Fruit fly (Drosophila melanogaster) whole organism, embryonic: ENCODE data around the gene ss.

Source experiments
- Aef1 ChIP-seq: fragments of 200-800 bp; sonication (Bioruptor generic); IDR thresholded peaks from 3 replicates; pipeline ENCODE4 v1.3.6; 2022; ENCODE audit warnings: missing biosample characterization, missing genetic modification characterization
- B-H2 ChIP-seq: fragments of 200-800 bp; sonication (Bioruptor generic); optimal IDR thresholded peaks from 2 replicates; lab custom pipeline; 2018; ENCODE audit warnings: missing biosample characterization, mild to moderate bottlenecking, missing genetic modification characterization
- BEAF-32 ChIP-seq: fragments of 200-800 bp; sonication (Bioruptor generic); optimal IDR thresholded peaks from 3 replicates; lab custom pipeline; 2017; ENCODE audit warnings: missing biosample characterization, missing genetic modification characterization, mild to moderate bottlenecking, moderate library complexity, missing genetic modification reagents
- CG10274 ChIP-seq: fragments of 200-800 bp; sonication (Bioruptor generic); optimal IDR thresholded peaks from 3 replicates; lab custom pipeline; 2017; ENCODE audit warnings: missing biosample characterization, mild to moderate bottlenecking, missing genetic modification characterization
- CG11247 ChIP-seq: fragments of 200-800 bp; sonication (Bioruptor generic); IDR thresholded peaks from 2 replicates; pipeline ENCODE4 v1.3.6; 2022; ENCODE audit warnings: missing biosample characterization, missing genetic modification characterization
- CG11504 ChIP-seq: fragments of 200-800 bp; sonication (Bioruptor generic); optimal IDR thresholded peaks from 3 replicates; lab custom pipeline; 2019; ENCODE audit warnings: missing biosample characterization, mild to moderate bottlenecking, missing genetic modification characterization, moderate library complexity
- CG11695 ChIP-seq: fragments of 200-800 bp; sonication (Bioruptor generic); IDR thresholded peaks from 3 replicates; pipeline ENCODE4 v1.3.6; 2022; ENCODE audit warnings: missing biosample characterization, missing genetic modification characterization
- CG11696 ChIP-seq: fragments of 200-800 bp; sonication (Bioruptor generic); IDR thresholded peaks from 2 replicates; pipeline ENCODE4 v1.3.6; 2022; ENCODE audit warnings: missing biosample characterization, missing genetic modification characterization
- CG12391 ChIP-seq: fragments of 200-800 bp; sonication (Bioruptor generic); optimal IDR thresholded peaks from 3 replicates; lab custom pipeline; 2018; ENCODE audit warnings: missing biosample characterization, mild to moderate bottlenecking, missing genetic modification characterization, moderate library complexity
- CG12659 ChIP-seq: fragments of 200-800 bp; sonication (Bioruptor generic); optimal IDR thresholded peaks from 3 replicates; lab custom pipeline; 2017; ENCODE audit warnings: mild to moderate bottlenecking, missing biosample characterization, missing genetic modification reagents, missing genetic modification characterization
- CG13287 ChIP-seq: fragments of 200-800 bp; sonication (Bioruptor generic); IDR thresholded peaks from 2 replicates; pipeline ENCODE4 v1.3.6; 2022; ENCODE audit warnings: missing biosample characterization, missing genetic modification characterization; ENCODE audit not compliant: partially characterized antibody
- CG14710 ChIP-seq: fragments of 200-800 bp; sonication (Bioruptor generic); optimal IDR thresholded peaks from 3 replicates; lab custom pipeline; 2019; ENCODE audit warnings: missing biosample characterization, mild to moderate bottlenecking, missing genetic modification characterization, moderate library complexity
- CG17361 ChIP-seq: fragments of 200-800 bp; sonication (Bioruptor generic); IDR thresholded peaks from 3 replicates; pipeline ENCODE4 v1.3.6; 2022; ENCODE audit warnings: missing biosample characterization, missing genetic modification characterization
- CG17829 ChIP-seq: fragments of 200-800 bp; optimal IDR thresholded peaks from 2 replicates; lab custom pipeline; 2019; ENCODE audit warnings: missing biosample characterization, mild to moderate bottlenecking, missing genetic modification characterization, moderate library complexity
- CG18262 ChIP-seq: fragments of 200-800 bp; optimal IDR thresholded peaks from 3 replicates; lab custom pipeline; 2019; ENCODE audit warnings: missing biosample characterization, mild to moderate bottlenecking, missing genetic modification characterization, moderate library complexity
- CG18599 ChIP-seq: fragments of 200-800 bp; sonication (Bioruptor generic); optimal IDR thresholded peaks from 3 replicates; lab custom pipeline; 2017; ENCODE audit warnings: missing biosample characterization, missing genetic modification characterization, mild to moderate bottlenecking, moderate library complexity, missing genetic modification reagents
- CG33213 ChIP-seq: fragments of 200-800 bp; sonication (Bioruptor generic); optimal IDR thresholded peaks from 3 replicates; lab custom pipeline; 2016; ENCODE audit warnings: missing biosample characterization, missing genetic modification characterization
- CG42726 ChIP-seq: fragments of 200-800 bp; sonication (Bioruptor generic); IDR thresholded peaks from 2 replicates; pipeline ENCODE4 v1.3.6; 2022; ENCODE audit warnings: missing biosample characterization, missing genetic modification characterization; ENCODE audit not compliant: partially characterized antibody
- CG4707 ChIP-seq: fragments of 200-800 bp; sonication (Bioruptor generic); optimal IDR thresholded peaks from 2 replicates; lab custom pipeline; 2018; ENCODE audit warnings: missing biosample characterization, mild to moderate bottlenecking, missing genetic modification characterization, moderate library complexity
- CG5180 ChIP-seq: fragments of 200-800 bp; sonication (Bioruptor generic); optimal IDR thresholded peaks from 3 replicates; lab custom pipeline; 2017; ENCODE audit warnings: missing biosample characterization, missing genetic modification characterization, mild to moderate bottlenecking, moderate library complexity, missing genetic modification reagents
- CoRest ChIP-seq: fragments of 200-800 bp; sonication (Bioruptor generic); optimal IDR thresholded peaks from 3 replicates; lab custom pipeline; 2018; ENCODE audit warnings: missing biosample characterization, mild to moderate bottlenecking, missing genetic modification characterization, moderate library complexity
- E2f2 ChIP-seq: fragments of 200-800 bp; sonication (Bioruptor generic); IDR thresholded peaks from 2 replicates; pipeline ENCODE4 v1.3.6; 2022; ENCODE audit warnings: missing biosample characterization, missing genetic modification characterization
- Ets97D ChIP-seq: fragments of 200-800 bp; sonication (Bioruptor generic); optimal IDR thresholded peaks from 3 replicates; lab custom pipeline; 2016; ENCODE audit warnings: missing biosample characterization, missing genetic modification characterization
- MBD-R2 ChIP-seq: fragments of 200-800 bp; sonication (Bioruptor generic); IDR thresholded peaks from 2 replicates; pipeline ENCODE4 v1.3.6; 2022; ENCODE audit warnings: missing biosample characterization, missing genetic modification characterization
- Myb ChIP-seq: fragments of 200-800 bp; sonication (Bioruptor generic); optimal IDR thresholded peaks from 2 replicates; lab custom pipeline; 2016; ENCODE audit warnings: missing biosample characterization, missing genetic modification characterization
- Nf-YA ChIP-seq: fragments of 200-800 bp; sonication (Bioruptor generic); IDR thresholded peaks from 2 replicates; pipeline ENCODE4 v1.3.6; 2022; ENCODE audit warnings: missing biosample characterization, missing genetic modification characterization
- Opbp ChIP-seq: fragments of 200-800 bp; sonication (Bioruptor generic); IDR thresholded peaks from 3 replicates; pipeline ENCODE4 v1.3.6; 2022; ENCODE audit warnings: missing biosample characterization, missing genetic modification characterization; ENCODE audit not compliant: partially characterized antibody
- Rx ChIP-seq: fragments of 200-800 bp; sonication (Bioruptor generic); IDR thresholded peaks from 2 replicates; pipeline ENCODE4 v1.3.6; 2022; ENCODE audit warnings: missing biosample characterization, missing genetic modification characterization
- Sin3A ChIP-seq: fragments of >200 bp; optimal IDR thresholded peaks from 2 replicates; lab custom pipeline; 2018
- Sry-δ ChIP-seq: fragments of 200-800 bp; sonication (Bioruptor generic); optimal IDR thresholded peaks from 2 replicates; lab custom pipeline; 2016; ENCODE audit warnings: missing biosample characterization, missing genetic modification characterization
- Vsx1 ChIP-seq: fragments of 200-800 bp; sonication (Bioruptor generic); optimal IDR thresholded peaks from 2 replicates; lab custom pipeline; 2017; ENCODE audit warnings: missing biosample characterization, mild to moderate bottlenecking, missing genetic modification characterization, missing genetic modification reagents
- YL-1 ChIP-seq: fragments of 200-800 bp; sonication (Bioruptor generic); optimal IDR thresholded peaks from 3 replicates; lab custom pipeline; 2017; ENCODE audit warnings: missing biosample characterization, mild to moderate bottlenecking, missing genetic modification characterization
- crp ChIP-seq, 2 experiments: fragments of 200-800 bp; sonication (Bioruptor generic); optimal IDR thresholded peaks; 2 replicates in 1 of 2; 3 replicates in 1 of 2; lab custom pipeline; 2017; ENCODE audit warnings: missing biosample characterization in 2 of 2, missing genetic modification characterization in 2 of 2, mild to moderate bottlenecking in 1 of 2, moderate library complexity in 1 of 2
- fd102C ChIP-seq: fragments of 200-800 bp; sonication (Bioruptor generic); optimal IDR thresholded peaks from 2 replicates; lab custom pipeline; 2018; ENCODE audit warnings: missing biosample characterization, mild to moderate bottlenecking, missing genetic modification characterization, moderate library complexity
- gro ChIP-seq: fragments of 200-800 bp; sonication (Bioruptor generic); optimal IDR thresholded peaks from 2 replicates; lab custom pipeline; 2016; ENCODE audit warnings: missing biosample characterization, missing genetic modification characterization
- gsb-n ChIP-seq: fragments of 200-800 bp; sonication (Bioruptor generic); optimal IDR thresholded peaks from 3 replicates; lab custom pipeline; 2018; ENCODE audit warnings: missing biosample characterization, mild to moderate bottlenecking, missing genetic modification characterization
- h ChIP-seq: fragments of >200 bp; optimal IDR thresholded peaks from 2 replicates; lab custom pipeline; 2017
- ind ChIP-seq: fragments of 200-800 bp; sonication (Bioruptor generic); optimal IDR thresholded peaks from 3 replicates; lab custom pipeline; 2016; ENCODE audit warnings: missing biosample characterization, missing genetic modification characterization
- kah ChIP-seq: fragments of 200-800 bp; sonication (Bioruptor generic); optimal IDR thresholded peaks from 2 replicates; lab custom pipeline; 2018; ENCODE audit warnings: missing biosample characterization, mild to moderate bottlenecking, missing genetic modification characterization
- kay ChIP-seq: fragments of 200-800 bp; sonication (Bioruptor generic); optimal IDR thresholded peaks from 2 replicates; lab custom pipeline; 2016; ENCODE audit warnings: missing biosample characterization, missing genetic modification characterization
- kni ChIP-seq: fragments of 200-800 bp; sonication (Bioruptor generic); optimal IDR thresholded peaks from 3 replicates; lab custom pipeline; 2017; ENCODE audit warnings: mild to moderate bottlenecking, missing biosample characterization, missing genetic modification reagents, missing genetic modification characterization
- lov ChIP-seq, 2 experiments: fragments of 200-800 bp in 1 of 2; fragments of >200 bp in 1 of 2; sonication (Bioruptor generic) in 1 of 2; IDR thresholded peaks in 1 of 2; optimal IDR thresholded peaks in 1 of 2; 2 replicates in 1 of 2; 3 replicates in 1 of 2; pipeline versions ENCODE4 v1.3.6 to Lab custom; 2017 to 2022; ENCODE audit warnings: missing biosample characterization in 1 of 2, missing genetic modification characterization in 1 of 2
- nerfin-1 ChIP-seq: fragments of 200-800 bp; sonication (Bioruptor generic); optimal IDR thresholded peaks from 3 replicates; lab custom pipeline; 2019; ENCODE audit warnings: missing biosample characterization, mild to moderate bottlenecking, missing genetic modification characterization, moderate library complexity
- row ChIP-seq: fragments of 200-800 bp; sonication (Bioruptor generic); IDR thresholded peaks from 3 replicates; pipeline ENCODE4 v1.3.6; 2022; ENCODE audit warnings: missing biosample characterization, missing genetic modification characterization
- sqz ChIP-seq: fragments of 200-800 bp; sonication (Bioruptor generic); optimal IDR thresholded peaks from 3 replicates; lab custom pipeline; 2018; ENCODE audit warnings: missing biosample characterization, mild to moderate bottlenecking, missing genetic modification characterization
- sr ChIP-seq: fragments of 200-800 bp; sonication (Bioruptor generic); IDR thresholded peaks from 3 replicates; pipeline ENCODE4 v1.3.6; 2022; ENCODE audit warnings: missing biosample characterization, missing genetic modification characterization
- stwl ChIP-seq: fragments of 200-800 bp; sonication (Bioruptor generic); optimal IDR thresholded peaks from 3 replicates; lab custom pipeline; 2018; ENCODE audit warnings: missing biosample characterization, mild to moderate bottlenecking, missing genetic modification characterization, moderate library complexity
- tap ChIP-seq: fragments of 200-800 bp; optimal IDR thresholded peaks from 3 replicates; lab custom pipeline; 2019; ENCODE audit warnings: missing biosample characterization, mild to moderate bottlenecking, missing genetic modification characterization, moderate library complexity
- tup ChIP-seq: fragments of 200-800 bp; sonication (Bioruptor generic); optimal IDR thresholded peaks from 2 replicates; lab custom pipeline; 2016; ENCODE audit warnings: missing biosample characterization, mild to moderate bottlenecking, missing genetic modification characterization, moderate library complexity
- zen ChIP-seq: fragments of 200-800 bp; sonication (Bioruptor generic); optimal IDR thresholded peaks from 3 replicates; lab custom pipeline; 2018; ENCODE audit warnings: missing biosample characterization, mild to moderate bottlenecking, missing genetic modification characterization, moderate library complexity

Gene ss

dm6 chr3R:16338342-16338741, 65.1 kb downstream of the ss start:
- TF ChIP-seq CG13287 (GFP tag; lab: Robert Waterston, UW) (peak; percentile 73), Nf-YA (GFP tag; lab: Robert Waterston, UW) (peak; percentile 38; the same call in 1 of the 2 replicates), Rx (GFP tag; lab: Robert Waterston, UW) (no peak), CG12391 (tag; lab: Kevin White, UChicago) (peak; percentile 32), CG17361 (peak; percentile 18; the same call in 1 of the 3 replicates), kni (GFP tag; lab: Kevin White, UChicago) (no peak), ind (no peak), CG12659 (GFP tag; lab: Kevin White, UChicago) (peak; percentile 47), CG33213 (peak; percentile 29), nerfin-1 (tag; lab: Kevin White, UChicago) (peak; percentile 39), sr (GFP tag; lab: Robert Waterston, UW) (0 out of 3 replicates have a peak, but pooled peaks have one; percentile 16), CG17829 (tag; lab: Kevin White, UChicago) (peak; percentile 58), CG18599 (GFP tag; lab: Kevin White, UChicago) (no peak), gro (GFP tag; lab: Kevin White, UChicago) (peak; percentile 40), E2f2 (peak; percentile 98), zen (tag; lab: Kevin White, UChicago) (peak; percentile 23), YL-1 (GFP tag; lab: Kevin White, UChicago) (peak; percentile 30), tap (tag; lab: Kevin White, UChicago) (peak; percentile 9), stwl (tag; lab: Kevin White, UChicago) (peak; percentile 77), Opbp (GFP tag; lab: Robert Waterston, UW) (peak; percentile 49; the same call in 2 of the 3 replicates), CG42726 (GFP tag; lab: Robert Waterston, UW) (peak; percentile 59; the same call in 1 of the 2 replicates), h (lab: Kevin White, UChicago) (no peak), row (GFP tag; lab: Robert Waterston, UW) (peak; percentile 30; the same call in 1 of the 3 replicates), Ets97D (GFP tag; lab: Kevin White, UChicago) (peak; percentile 39), CG11696 (GFP tag; lab: Robert Waterston, UW) (no peak), lov (optimal IDR thresholded peaks at IDR 0.05; lab: Kevin White, UChicago) (no peak), lov (GFP tag; IDR thresholded peaks at IDR 0.05; lab: Robert Waterston, UW) (no peak), MBD-R2 (GFP tag; lab: Robert Waterston, UW) (peak; percentile 41; the same call in 1 of the 2 replicates), CG11504 (peak; percentile 30), CoRest (peak; percentile 9), kay (GFP tag; lab: Kevin White, UChicago) (no peak), kah (GFP tag; lab: Kevin White, UChicago) (no peak), sqz (GFP tag; lab: Kevin White, UChicago) (peak; percentile 2), Aef1 (peak; percentile 76), CG18262 (tag; lab: Kevin White, UChicago) (no peak), CG5180 (GFP tag; lab: Kevin White, UChicago) (no peak), gsb-n (tag; lab: Kevin White, UChicago) (peak; percentile 15), CG11695 (GFP tag; lab: Robert Waterston, UW) (no peak), CG14710 (peak; percentile 71), fd102C (GFP tag; lab: Kevin White, UChicago) (no peak), crp (GFP tag; optimal IDR thresholded peaks at IDR 0.05; lab: Kevin White, UChicago) (peak in 1 of 2 experiments; percentile 81), Sin3A (lab: Kevin White, UChicago) (peak; percentile 39), CG4707 (no peak), tup (no peak), Myb (GFP tag; lab: Kevin White, UChicago) (peak; percentile 54), B-H2 (GFP tag; lab: Kevin White, UChicago) (peak; percentile 23), CG11247 (GFP tag; lab: Robert Waterston, UW) (no peak), BEAF-32 (peak; percentile 49), Sry-δ (GFP tag; lab: Kevin White, UChicago) (peak; percentile 51), Vsx1 (GFP tag; lab: Kevin White, UChicago) (no peak), CG10274 (GFP tag; lab: Kevin White, UChicago) (no peak)
